Worm (Caenorhabditis elegans) whole organism, L4 larva: ENCODE data around the gene clh-5.
A peak's percentile ranks its signal among the peaks of the same experiment; 100 is the strongest.

ENCODE experiments used
- D1046.2 ChIP-seq: fragments of 200-800 bp; sonication (Bioruptor generic); IDR thresholded peaks from 2 replicates; pipeline ENCODE4 v1.3.6; 2022; ENCODE audit warnings: missing genetic modification characterization, missing compliant biosample characterization
- F26F4.8 ChIP-seq: fragments of 200-800 bp; sonication (Bioruptor generic); conservative IDR thresholded peaks from 2 replicates; pipeline ENCODE4 v1.3.6; 2022; ENCODE audit warnings: missing genetic modification characterization, missing compliant biosample characterization
- F44E2.7 ChIP-seq: fragments of 200-800 bp; sonication (Bioruptor generic); IDR thresholded peaks from 2 replicates; pipeline ENCODE4 v2.1.2; 2022; ENCODE audit warnings: missing genetic modification characterization, missing compliant biosample characterization
- F49E8.2 ChIP-seq: sonication (generic microtip); optimal IDR thresholded peaks from 2 replicates; lab custom pipeline; 2016; ENCODE audit warnings: missing compliant biosample characterization, mild to moderate bottlenecking, missing genetic modification characterization, borderline replicate concordance
- T20F7.1 ChIP-seq: fragments of 200-800 bp; sonication (Bioruptor generic); optimal IDR thresholded peaks from 2 replicates; lab custom pipeline; 2018; ENCODE audit warnings: mild to moderate bottlenecking, missing genetic modification characterization, missing compliant biosample characterization
- Y105C5A.15 ChIP-seq: fragments of 200-800 bp; sonication (Bioruptor generic); IDR thresholded peaks from 2 replicates; pipeline ENCODE4 v1.3.6; 2022; ENCODE audit warnings: missing genetic modification characterization, missing compliant biosample characterization
- Y48G9A.11 ChIP-seq: fragments of 200-800 bp; sonication (Bioruptor generic); IDR thresholded peaks from 2 replicates; pipeline ENCODE4 v1.3.6; 2022; ENCODE audit warnings: missing genetic modification reagents, missing genetic modification characterization, missing compliant biosample characterization
- ZK337.2 ChIP-seq: fragments of 200-800 bp; sonication (Bioruptor generic); IDR thresholded peaks from 2 replicates; pipeline ENCODE4 v1.3.6; 2022; ENCODE audit warnings: missing genetic modification reagents, missing genetic modification characterization, missing compliant biosample characterization
- ZK546.5 ChIP-seq, 2 experiments: sonication (generic microtip); optimal IDR thresholded peaks; 2 replicates each; lab custom pipeline; 2017; ENCODE audit warnings: missing biosample characterization in 2 of 2, missing genetic modification characterization in 2 of 2
- aha-1 ChIP-seq: fragments of 150-350 bp; peaks from one replicate; lab custom pipeline; 2014; ENCODE audit warnings: missing biosample characterization, missing genetic modification characterization
- ama-1 ChIP-seq: fragments of 150-350 bp; optimal IDR thresholded peaks from 2 replicates; lab custom pipeline; 2014; ENCODE audit warnings: inconsistent platforms, mixed read lengths
- ceh-32 ChIP-seq: sonication (generic microtip); optimal IDR thresholded peaks from 2 replicates; lab custom pipeline; 2016; ENCODE audit warnings: mild to moderate bottlenecking, missing genetic modification characterization, missing compliant biosample characterization; ENCODE audit not compliant: poor library complexity
- ceh-62 ChIP-seq: sonication (generic microtip); optimal IDR thresholded peaks from 2 replicates; lab custom pipeline; 2017; ENCODE audit warnings: missing biosample characterization, missing genetic modification characterization
- ces-1 ChIP-seq: fragments of 150-350 bp; sonication (generic microtip); optimal IDR thresholded peaks from 4 replicates; lab custom pipeline; 2014; ENCODE audit warnings: missing biosample characterization, missing genetic modification reagents, missing genetic modification characterization
- cey-2 ChIP-seq: sonication (generic microtip); optimal IDR thresholded peaks from 3 replicates; lab custom pipeline; 2017; ENCODE audit warnings: missing genetic modification characterization, mild to moderate bottlenecking, missing compliant biosample characterization, antibody characterized with exemption, borderline replicate concordance; ENCODE audit not compliant: insufficient read depth
- ctbp-1 ChIP-seq: fragments of 200-800 bp; sonication (Bioruptor generic); IDR thresholded peaks from 2 replicates; pipeline ENCODE4 v1.3.6; 2022; ENCODE audit warnings: missing genetic modification reagents, missing genetic modification characterization, missing compliant biosample characterization
- daf-8 ChIP-seq: fragments of 200-800 bp; sonication (Bioruptor generic); IDR thresholded peaks from 2 replicates; pipeline ENCODE4 v1.3.6; 2022; ENCODE audit warnings: missing genetic modification characterization, missing compliant biosample characterization
- duxl-1 ChIP-seq: sonication (generic microtip); optimal IDR thresholded peaks from 2 replicates; lab custom pipeline; 2016; ENCODE audit warnings: mild to moderate bottlenecking, missing genetic modification characterization, moderate library complexity, missing compliant biosample characterization; ENCODE audit not compliant: poor library complexity
- fos-1 ChIP-seq: fragments of 150-350 bp; optimal IDR thresholded peaks from 2 replicates; lab custom pipeline; 2014; ENCODE audit warnings: missing biosample characterization, missing genetic modification characterization
- gei-8 ChIP-seq: fragments of 200-800 bp; sonication (Bioruptor generic); optimal IDR thresholded peaks from 2 replicates; lab custom pipeline; 2018; ENCODE audit warnings: mild to moderate bottlenecking, missing genetic modification characterization, missing compliant biosample characterization
- hlh-11 ChIP-seq: fragments of 200-800 bp; sonication (Bioruptor generic); optimal IDR thresholded peaks from 2 replicates; lab custom pipeline; 2018; ENCODE audit warnings: mild to moderate bottlenecking, missing genetic modification characterization, missing compliant biosample characterization
- hmg-1.1 ChIP-seq: fragments of 200-800 bp; sonication (Bioruptor generic); IDR thresholded peaks from 2 replicates; pipeline ENCODE4 v1.3.6; 2022; ENCODE audit warnings: missing genetic modification reagents, missing genetic modification characterization, missing compliant biosample characterization
- lin-13 ChIP-seq: fragments of 150-350 bp; optimal IDR thresholded peaks from 2 replicates; lab custom pipeline; 2014; ENCODE audit warnings: missing biosample characterization, missing genetic modification reagents, missing genetic modification characterization
- lin-15B ChIP-seq: fragments of 150-350 bp; sonication (generic microtip); optimal IDR thresholded peaks from 3 replicates; lab custom pipeline; 2014; ENCODE audit warnings: missing biosample characterization, missing genetic modification characterization
- lin-39 ChIP-seq: fragments of 150-350 bp; optimal IDR thresholded peaks from 2 replicates; lab custom pipeline; 2014; ENCODE audit warnings: missing biosample characterization, missing genetic modification reagents, missing genetic modification characterization
- lir-3 ChIP-seq: sonication (generic microtip); optimal IDR thresholded peaks from 2 replicates; lab custom pipeline; 2016; ENCODE audit warnings: mild to moderate bottlenecking, missing genetic modification characterization, missing compliant biosample characterization
- mdl-1 ChIP-seq, 2 experiments: fragments of 150-350 bp in 1 of 2; sonication (generic microtip) in 1 of 2; optimal IDR thresholded peaks; 2 replicates each; lab custom pipeline; 2014 to 2017; ENCODE audit warnings: missing biosample characterization in 2 of 2, missing genetic modification characterization in 2 of 2
- mdt-29 ChIP-seq: fragments of 200-800 bp; sonication (Bioruptor generic); IDR thresholded peaks from 2 replicates; pipeline ENCODE4 v1.3.6; 2022; ENCODE audit warnings: missing genetic modification reagents, missing genetic modification characterization, missing compliant biosample characterization
- mes-2 ChIP-seq: sonication (generic microtip); optimal IDR thresholded peaks from 2 replicates; lab custom pipeline; 2016; ENCODE audit warnings: missing genotype, mild to moderate bottlenecking, missing genetic modification characterization, missing compliant biosample characterization; ENCODE audit not compliant: poor library complexity, severe bottlenecking
- mxl-2 ChIP-seq: fragments of 200-800 bp; sonication (Bioruptor generic); conservative IDR thresholded peaks from 2 replicates; pipeline ENCODE4 v1.3.6; 2022; ENCODE audit warnings: missing genetic modification reagents, missing genetic modification characterization, missing compliant biosample characterization
- nhr-102 ChIP-seq: sonication (generic microtip); optimal IDR thresholded peaks from 2 replicates; lab custom pipeline; 2016; ENCODE audit warnings: mild to moderate bottlenecking, missing genetic modification characterization, moderate library complexity, missing compliant biosample characterization
- nhr-11 ChIP-seq: fragments of 150-350 bp; optimal IDR thresholded peaks from 2 replicates; lab custom pipeline; 2014; ENCODE audit warnings: missing biosample characterization, missing genetic modification characterization
- nhr-111 ChIP-seq: fragments of 200-800 bp; sonication (Bioruptor generic); optimal IDR thresholded peaks from 2 replicates; lab custom pipeline; 2018; ENCODE audit warnings: mild to moderate bottlenecking, missing genetic modification characterization, missing compliant biosample characterization
- nhr-237 ChIP-seq: sonication (generic microtip); optimal IDR thresholded peaks from 2 replicates; lab custom pipeline; 2017; ENCODE audit warnings: missing biosample characterization, missing genetic modification characterization
- nhr-25 ChIP-seq: sonication (generic microtip); optimal IDR thresholded peaks from 2 replicates; lab custom pipeline; 2017; ENCODE audit warnings: missing genetic modification characterization, mild to moderate bottlenecking, missing compliant biosample characterization, antibody characterized with exemption, moderate library complexity, borderline replicate concordance; ENCODE audit not compliant: insufficient read depth
- nhr-77 ChIP-seq: fragments of 150-350 bp; optimal IDR thresholded peaks from 2 replicates; lab custom pipeline; 2014; ENCODE audit warnings: missing biosample characterization, missing genetic modification characterization
- pha-4 ChIP-seq, 2 experiments: fragments of 150-350 bp in 1 of 2; fragments of 200-800 bp in 1 of 2; sonication (Bioruptor generic) in 1 of 2; IDR thresholded peaks in 1 of 2; optimal IDR thresholded peaks in 1 of 2; 2 replicates each; pipeline versions ENCODE4 v1.3.6 to Lab custom; 2014 to 2022; ENCODE audit warnings: missing genetic modification characterization in 2 of 2, missing genetic modification reagents in 2 of 2, missing biosample characterization in 1 of 2, missing compliant biosample characterization in 1 of 2
- php-3 ChIP-seq: fragments of 200-800 bp; sonication (Bioruptor generic); IDR thresholded peaks from 2 replicates; pipeline ENCODE4 v1.3.6; 2022; ENCODE audit warnings: missing genetic modification reagents, missing genetic modification characterization, missing compliant biosample characterization
- pqm-1 ChIP-seq: sonication (generic microtip); optimal IDR thresholded peaks from 2 replicates; lab custom pipeline; 2017; ENCODE audit warnings: missing biosample characterization, missing genetic modification characterization
- set-16 ChIP-seq: fragments of 200-800 bp; sonication (Bioruptor generic); IDR thresholded peaks from 2 replicates; pipeline ENCODE4 v1.3.6; 2022; ENCODE audit warnings: missing genetic modification reagents, missing genetic modification characterization, missing compliant biosample characterization
- spr-1 ChIP-seq: sonication (generic microtip); optimal IDR thresholded peaks from 2 replicates; lab custom pipeline; 2016; ENCODE audit warnings: mild to moderate bottlenecking, missing genetic modification characterization, missing compliant biosample characterization
- tag-97 ChIP-seq: fragments of 200-800 bp; sonication (Bioruptor generic); IDR thresholded peaks from 2 replicates; pipeline ENCODE4 v1.3.6; 2022; ENCODE audit warnings: missing genetic modification characterization, missing compliant biosample characterization
- unc-39 ChIP-seq: sonication (generic microtip); optimal IDR thresholded peaks from 2 replicates; lab custom pipeline; 2017; ENCODE audit warnings: missing biosample characterization, missing genetic modification characterization
- unc-62 ChIP-seq, 3 experiments: fragments of 150-350 bp in 1 of 3; sonication (generic microtip); optimal IDR thresholded peaks in 2 of 3; peaks in 1 of 3; 1 replicate in 1 of 3; 2 replicates in 2 of 3; lab custom pipeline; 2014 to 2017; ENCODE audit warnings: missing biosample characterization in 3 of 3, missing genetic modification characterization in 3 of 3, missing genetic modification reagents in 3 of 3, missing genotype in 1 of 3
- zag-1 ChIP-seq: fragments of 150-350 bp; optimal IDR thresholded peaks from 2 replicates; lab custom pipeline; 2014; ENCODE audit warnings: missing biosample characterization, missing genetic modification characterization

Gene clh-5

ce11 chrII:9060332-9060840, 38.0 kb downstream of the clh-5 start (continued):
- TF ChIP-seq duxl-1 (no peak), cey-2 (no peak), hmg-1.1 (GFP tag; lab: Robert Waterston, UW) (peak; percentile 95), mdt-29 (peak; percentile 49; the same call in 1 of the 2 replicates), mes-2 (tag; lab: Kevin White, UChicago) (peak; percentile 83), nhr-11 (tag; lab: Kevin White, UChicago) (peak; percentile 95), nhr-102 (tag; lab: Kevin White, UChicago) (peak; percentile 51), ZK337.2 (GFP tag; lab: Robert Waterston, UW) (no peak), spr-1 (tag; lab: Kevin White, UChicago) (peak; percentile 79), nhr-237 (tag; lab: Kevin White, UChicago) (no peak), mdl-1 (tag; optimal IDR thresholded peaks at IDR 0.05; lab: Kevin White, UChicago) (peak; percentile 68 to 95), Y48G9A.11 (GFP tag; lab: Robert Waterston, UW) (no peak), ama-1 (lab: Kevin White, UChicago) (no peak), lin-13 (GFP tag; lab: Kevin White, UChicago) (peak; percentile 93), ceh-32 (tag; lab: Kevin White, UChicago) (no peak), nhr-77 (peak; percentile 96), lin-39 (tag; lab: Kevin White, UChicago) (no peak), nhr-25 (tag; lab: Kevin White, UChicago) (peak; percentile 94), aha-1 (tag; lab: Kevin White, UChicago) (peak; percentile 100), daf-8 (GFP tag; lab: Robert Waterston, UW) (no peak), php-3 (GFP tag; lab: Robert Waterston, UW) (0 out of 2 replicates have a peak, but pooled peaks have one; percentile 58), ces-1 (no peak), unc-62 (GFP tag; optimal IDR thresholded peaks at IDR 0.05 in 1 of 2; lab: Kevin White, UChicago) (peak in 1 of 2 experiments; percentile 99), unc-62 (tag; optimal IDR thresholded peaks at IDR 0.05; lab: Kevin White, UChicago) (no peak), T20F7.1 (GFP tag; lab: Kevin White, UChicago) (peak; percentile 84), ZK546.5 (tag; optimal IDR thresholded peaks at IDR 0.05; lab: Kevin White, UChicago) (peak in 1 of 2 experiments; percentile 47), nhr-111 (peak; percentile 58), lin-15B (tag; lab: Kevin White, UChicago) (peak; percentile 11), gei-8 (GFP tag; lab: Kevin White, UChicago) (no peak)

ce11 chrII:9059010-9059409, 39.4 kb downstream of the clh-5 start:
- no peak for TF ChIP-seq ctbp-1 (GFP tag; lab: Robert Waterston, UW)

ce11 chrII:9057035-9057668, 41.3 kb downstream of the clh-5 start, which contains the start of gene rpl-32:
rpl-32 (minus strand) TSS chrII:9057085.
- TF ChIP-seq Y105C5A.15 (GFP tag; lab: Robert Waterston, UW): 0 out of 2 replicates have a peak, but pooled peaks have one; percentile 6
- TF ChIP-seq set-16: no peak
- no peak for TF ChIP-seq mxl-2
- TF ChIP-seq mes-2 (tag; lab: Kevin White, UChicago): peak; percentile 80
- peak; percentile 78 for TF ChIP-seq aha-1 (tag; lab: Kevin White, UChicago)
- no peak for TF ChIP-seq lir-3 (tag; lab: Kevin White, UChicago)
- no peak for TF ChIP-seq F26F4.8 (GFP tag; lab: Robert Waterston, UW)
- no peak for TF ChIP-seq Y48G9A.11 (GFP tag; lab: Robert Waterston, UW)
- TF ChIP-seq D1046.2 (GFP tag; lab: Robert Waterston, UW): no peak
- no peak for TF ChIP-seq zag-1 (tag; lab: Kevin White, UChicago)
- TF ChIP-seq cey-2: no peak
- 0 out of 2 replicates have a peak, but pooled peaks have one; percentile 26 for TF ChIP-seq pha-4 (GFP tag; IDR thresholded peaks at IDR 0.05; lab: Robert Waterston, UW)
- TF ChIP-seq pha-4 (tag; optimal IDR thresholded peaks at IDR 0.05; lab: Kevin White, UChicago): peak; percentile 71
- no peak for TF ChIP-seq F49E8.2 (tag; lab: Kevin White, UChicago)
- no peak for TF ChIP-seq fos-1
- peak; percentile 17 for TF ChIP-seq ama-1 (lab: Kevin White, UChicago)
- no peak for TF ChIP-seq ceh-62 (tag; lab: Kevin White, UChicago)
- TF ChIP-seq tag-97: no peak
- TF ChIP-seq unc-39 (tag; lab: Kevin White, UChicago): no peak
- peak; percentile 81 for TF ChIP-seq nhr-11 (tag; lab: Kevin White, UChicago)
- TF ChIP-seq F44E2.7 (GFP tag; lab: Robert Waterston, UW): no peak
- TF ChIP-seq hlh-11 (tag; lab: Kevin White, UChicago): peak; percentile 76
- TF ChIP-seq pqm-1 (tag; lab: Kevin White, UChicago): no peak
